Fruit fly (Drosophila melanogaster) whole organism, embryonic: ENCODE measurements around the gene flip.

ENCODE experiments used
- Antp ChIP-seq: fragments of 200-800 bp; sonication (Bioruptor generic); optimal IDR thresholded peaks from 3 replicates; lab custom pipeline; 2016; ENCODE audit warnings: missing biosample characterization, missing genetic modification characterization
- CG10959 ChIP-seq: fragments of 200-800 bp; sonication (Bioruptor generic); IDR thresholded peaks from 2 replicates; pipeline ENCODE4 v1.3.6; 2022; ENCODE audit warnings: missing biosample characterization, missing genetic modification characterization
- CG11560 ChIP-seq: fragments of 200-800 bp; sonication (Bioruptor generic); IDR thresholded peaks from 3 replicates; pipeline ENCODE4 v1.3.6; 2022; ENCODE audit warnings: missing biosample characterization, missing genetic modification characterization
- CG11723 ChIP-seq: fragments of 200-800 bp; sonication (Bioruptor generic); optimal IDR thresholded peaks from 2 replicates; lab custom pipeline; 2017; ENCODE audit warnings: missing biosample characterization, mild to moderate bottlenecking, missing genetic modification characterization
- CG12236 ChIP-seq: fragments of 200-800 bp; sonication (Bioruptor generic); optimal IDR thresholded peaks from 2 replicates; lab custom pipeline; 2016; ENCODE audit warnings: missing biosample characterization, missing genetic modification characterization
- CG12659 ChIP-seq: fragments of 200-800 bp; sonication (Bioruptor generic); optimal IDR thresholded peaks from 3 replicates; lab custom pipeline; 2017; ENCODE audit warnings: mild to moderate bottlenecking, missing biosample characterization, missing genetic modification reagents, missing genetic modification characterization
- CG1647 ChIP-seq: fragments of 200-800 bp; sonication (Bioruptor generic); optimal IDR thresholded peaks from 3 replicates; lab custom pipeline; 2016; ENCODE audit warnings: missing biosample characterization, missing genetic modification characterization
- CG17186 ChIP-seq: fragments of 200-800 bp; sonication (Bioruptor generic); optimal IDR thresholded peaks from 3 replicates; lab custom pipeline; 2017; ENCODE audit warnings: missing biosample characterization, missing genetic modification reagents, missing genetic modification characterization
- CG30431 ChIP-seq: fragments of 200-800 bp; sonication (Bioruptor generic); optimal IDR thresholded peaks from 2 replicates; lab custom pipeline; 2017; ENCODE audit warnings: missing biosample characterization, missing genetic modification characterization
- CG3163 ChIP-seq: fragments of 200-800 bp; sonication (Bioruptor generic); optimal IDR thresholded peaks from 3 replicates; lab custom pipeline; 2016; ENCODE audit warnings: missing biosample characterization, missing genetic modification characterization
- CG34224 ChIP-seq: fragments of 200-800 bp; sonication (Bioruptor generic); IDR thresholded peaks from 3 replicates; pipeline ENCODE4 v1.3.6; 2022; ENCODE audit warnings: missing biosample characterization, missing genetic modification characterization; ENCODE audit not compliant: partially characterized antibody
- CG3995 ChIP-seq: fragments of 200-800 bp; sonication (Bioruptor generic); optimal IDR thresholded peaks from 3 replicates; lab custom pipeline; 2016; ENCODE audit warnings: missing biosample characterization, missing genetic modification characterization
- CG42726 ChIP-seq: fragments of 200-800 bp; sonication (Bioruptor generic); IDR thresholded peaks from 2 replicates; pipeline ENCODE4 v1.3.6; 2022; ENCODE audit warnings: missing biosample characterization, missing genetic modification characterization; ENCODE audit not compliant: partially characterized antibody
- CG4707 ChIP-seq: fragments of 200-800 bp; sonication (Bioruptor generic); optimal IDR thresholded peaks from 2 replicates; lab custom pipeline; 2018; ENCODE audit warnings: missing biosample characterization, mild to moderate bottlenecking, missing genetic modification characterization, moderate library complexity
- CG6254 ChIP-seq: fragments of 200-800 bp; sonication (Bioruptor generic); optimal IDR thresholded peaks from 3 replicates; lab custom pipeline; 2017; ENCODE audit warnings: mild to moderate bottlenecking, missing biosample characterization, missing genetic modification reagents, missing genetic modification characterization
- CG6791 ChIP-seq: fragments of 200-800 bp; sonication (Bioruptor generic); IDR thresholded peaks from 3 replicates; pipeline ENCODE4 v1.3.6; 2022; ENCODE audit warnings: missing biosample characterization, missing genetic modification characterization; ENCODE audit not compliant: partially characterized antibody
- CG7963 ChIP-seq: fragments of 200-800 bp; sonication (Bioruptor generic); IDR thresholded peaks from 3 replicates; pipeline ENCODE4 v1.3.6; 2022; ENCODE audit warnings: missing biosample characterization, missing genetic modification characterization; ENCODE audit not compliant: partially characterized antibody
- CG9797 ChIP-seq: fragments of 200-800 bp; sonication (Bioruptor generic); optimal IDR thresholded peaks from 3 replicates; lab custom pipeline; 2018; ENCODE audit warnings: missing biosample characterization, mild to moderate bottlenecking, missing genetic modification characterization
- CHES-1-like ChIP-seq: fragments of 200-800 bp; sonication (Bioruptor generic); optimal IDR thresholded peaks from 2 replicates; lab custom pipeline; 2016; ENCODE audit warnings: missing biosample characterization, missing genetic modification characterization
- CrebB ChIP-seq: fragments of 200-800 bp; sonication (Bioruptor generic); optimal IDR thresholded peaks from 3 replicates; lab custom pipeline; 2018; ENCODE audit warnings: missing biosample characterization, mild to moderate bottlenecking, missing genetic modification characterization
- Dll ChIP-seq: fragments of 200-800 bp; sonication (Bioruptor generic); IDR thresholded peaks from 4 replicates; pipeline ENCODE4 v1.3.6; 2022; ENCODE audit warnings: missing biosample characterization, missing genetic modification characterization; ENCODE audit not compliant: partially characterized antibody
- Dref ChIP-seq: fragments of 200-800 bp; sonication (Bioruptor generic); IDR thresholded peaks from 2 replicates; pipeline ENCODE4 v1.3.6; 2022; ENCODE audit warnings: missing biosample characterization, missing genetic modification characterization
- HLH54F ChIP-seq: fragments of 200-800 bp; sonication (Bioruptor generic); optimal IDR thresholded peaks from 3 replicates; lab custom pipeline; 2016; ENCODE audit warnings: missing biosample characterization, missing genetic modification characterization
- HmgD ChIP-seq: fragments of 200-800 bp; sonication (Bioruptor generic); optimal IDR thresholded peaks from 3 replicates; lab custom pipeline; 2016; ENCODE audit warnings: missing biosample characterization, missing genetic modification characterization
- HmgZ ChIP-seq: fragments of 200-800 bp; sonication (Bioruptor generic); optimal IDR thresholded peaks from 2 replicates; lab custom pipeline; 2018; ENCODE audit warnings: missing biosample characterization, mild to moderate bottlenecking, missing genetic modification characterization
- Med ChIP-seq: fragments of 200-800 bp; sonication (Bioruptor generic); peaks from one replicate; lab custom pipeline; 2016; ENCODE audit warnings: missing biosample characterization, missing genetic modification characterization, mild to moderate bottlenecking, inconsistent platforms, moderate library complexity
- Meics ChIP-seq: fragments of 200-800 bp; sonication (Bioruptor generic); optimal IDR thresholded peaks from 2 replicates; lab custom pipeline; 2017; ENCODE audit warnings: missing biosample characterization, mild to moderate bottlenecking, missing genetic modification characterization
- Stat92E ChIP-seq, 3 experiments: fragments of >200 bp in 2 of 3; fragments of 200-800 bp in 1 of 3; sonication (Bioruptor generic) in 1 of 3; optimal IDR thresholded peaks; 2 replicates each; lab custom pipeline; 2017 to 2019; ENCODE audit warnings: missing biosample characterization in 3 of 3, missing genetic modification characterization in 3 of 3, mild to moderate bottlenecking in 1 of 3, moderate library complexity in 1 of 3
- Trl ChIP-seq, 3 experiments: fragments of >200 bp in 2 of 3; fragments of 200-800 bp in 1 of 3; sonication (Bioruptor generic) in 1 of 3; optimal IDR thresholded peaks; 2 replicates in 1 of 3; 3 replicates in 2 of 3; lab custom pipeline; 2016 to 2017; ENCODE audit warnings: missing biosample characterization in 1 of 3, missing genetic modification characterization in 1 of 3
- ato ChIP-seq: fragments of 200-800 bp; sonication (Bioruptor generic); IDR thresholded peaks from 2 replicates; pipeline ENCODE4 v1.3.6; 2022; ENCODE audit warnings: missing biosample characterization, missing genetic modification characterization; ENCODE audit not compliant: partially characterized antibody
- bab2 ChIP-seq: fragments of 200-800 bp; sonication (Bioruptor generic); optimal IDR thresholded peaks from 2 replicates; lab custom pipeline; 2016; ENCODE audit warnings: missing biosample characterization, missing genetic modification characterization
- btn ChIP-seq: fragments of 200-800 bp; sonication (Bioruptor generic); optimal IDR thresholded peaks from 2 replicates; lab custom pipeline; 2016; ENCODE audit warnings: missing biosample characterization, missing genetic modification characterization
- fd96Cb ChIP-seq: fragments of 200-800 bp; sonication (Bioruptor generic); optimal IDR thresholded peaks from 2 replicates; lab custom pipeline; 2018; ENCODE audit warnings: missing biosample characterization, mild to moderate bottlenecking, missing genetic modification characterization, moderate library complexity
- lbe ChIP-seq: fragments of 200-800 bp; sonication (Bioruptor generic); optimal IDR thresholded peaks from 2 replicates; lab custom pipeline; 2016; ENCODE audit warnings: missing biosample characterization, mild to moderate bottlenecking, missing genetic modification characterization
- mam ChIP-seq: fragments of 200-800 bp; sonication (Bioruptor generic); optimal IDR thresholded peaks from 3 replicates; lab custom pipeline; 2016; ENCODE audit warnings: missing biosample characterization, missing genetic modification characterization
- pzg ChIP-seq: fragments of 200-800 bp; sonication (Bioruptor generic); optimal IDR thresholded peaks from 3 replicates; lab custom pipeline; 2018; ENCODE audit warnings: missing biosample characterization, mild to moderate bottlenecking, missing genetic modification characterization, moderate library complexity
- run ChIP-seq: fragments of 200-800 bp; sonication (Bioruptor generic); optimal IDR thresholded peaks from 3 replicates; lab custom pipeline; 2018; ENCODE audit warnings: missing biosample characterization, mild to moderate bottlenecking, missing genetic modification characterization
- tx ChIP-seq: fragments of 200-800 bp; sonication (Bioruptor generic); optimal IDR thresholded peaks from 2 replicates; lab custom pipeline; 2016; ENCODE audit warnings: missing biosample characterization, missing genetic modification characterization

Gene flip

dm6 chr3R:4319507-4320138 lies 41.9 kb upstream of the flip start, which contains the start of gene CG9795 (continued):
- TF ChIP-seq Meics (peak; percentile 37), Trl (optimal IDR thresholded peaks at IDR 0.05; lab: Kevin White, UChicago) (no peak), Trl (GFP tag; optimal IDR thresholded peaks at IDR 0.05; lab: Kevin White, UChicago) (peak; percentile 27), CG9797 (peak; percentile 22), Dll (GFP tag; lab: Robert Waterston, UW) (peak; percentile 86), CG34224 (GFP tag; lab: Robert Waterston, UW) (peak; percentile 93), CG12236 (GFP tag; lab: Kevin White, UChicago) (no peak), CG42726 (GFP tag; lab: Robert Waterston, UW) (peak; percentile 61; the same call in 1 of the 2 replicates), CG11560 (peak; percentile 97), CG30431 (GFP tag; lab: Kevin White, UChicago) (no peak), Dref (GFP tag; lab: Robert Waterston, UW) (peak; percentile 98), pzg (GFP tag; lab: Kevin White, UChicago) (peak; percentile 82), CG10959 (GFP tag; lab: Robert Waterston, UW) (no peak), tx (peak; percentile 25), Stat92E (GFP tag; optimal IDR thresholded peaks at IDR 0.05; lab: Kevin White, UChicago) (peak in 1 of 3 experiments; percentile 61), CG1647 (GFP tag; lab: Kevin White, UChicago) (no peak), CG6791 (GFP tag; lab: Robert Waterston, UW) (peak; percentile 97), run (tag; lab: Kevin White, UChicago) (no peak), HmgD (GFP tag; lab: Kevin White, UChicago) (peak; percentile 30), Med (GFP tag; lab: Kevin White, UChicago) (peak; percentile 91), CG12659 (peak; percentile 76), CG7963 (GFP tag; lab: Robert Waterston, UW) (peak; percentile 96), Antp (GFP tag; lab: Kevin White, UChicago) (peak; percentile 49), ato (peak; percentile 93), CG3995 (GFP tag; lab: Kevin White, UChicago) (peak; percentile 85), CG17186 (GFP tag; lab: Kevin White, UChicago) (peak; percentile 85), CG6254 (GFP tag; lab: Kevin White, UChicago) (peak; percentile 1), CrebB (tag; lab: Kevin White, UChicago) (peak; percentile 54), mam (GFP tag; lab: Kevin White, UChicago) (peak; percentile 13), HmgZ (tag; lab: Kevin White, UChicago) (peak; percentile 54), CG11723 (GFP tag; lab: Kevin White, UChicago) (no peak), CG4707 (GFP tag; lab: Kevin White, UChicago) (peak; percentile 9), bab2 (GFP tag; lab: Kevin White, UChicago) (no peak), CHES-1-like (GFP tag; lab: Kevin White, UChicago) (peak; percentile 58), CG3163 (GFP tag; lab: Kevin White, UChicago) (peak; percentile 18), fd96Cb (tag; lab: Kevin White, UChicago) (no peak), HLH54F (GFP tag; lab: Kevin White, UChicago) (peak; percentile 18), btn (GFP tag; lab: Kevin White, UChicago) (peak; percentile 6), lbe (GFP tag; lab: Kevin White, UChicago) (no peak)
